Worm (Caenorhabditis elegans): ENCODE measurements around the gene hip-1.

The hip-1 gene

DNA sequence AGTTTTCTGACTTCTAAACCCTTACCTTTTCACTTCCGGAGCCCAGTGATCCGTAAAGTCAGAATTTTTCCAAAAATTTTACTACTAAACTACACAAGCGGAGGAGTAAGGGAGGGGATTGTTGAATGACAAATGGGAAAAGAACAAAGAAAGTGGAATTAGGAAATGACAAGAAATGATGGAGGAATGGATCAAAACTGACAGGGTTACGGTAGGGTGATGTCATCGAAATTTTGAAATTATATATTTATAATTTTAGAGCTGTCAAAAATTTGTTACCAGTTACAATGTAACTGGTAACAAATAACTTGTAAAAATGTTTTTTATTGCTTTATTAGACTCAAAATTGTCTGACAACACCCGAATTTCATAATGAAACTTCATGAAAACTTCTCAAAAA, 44.1 kb upstream of the hip-1 start:
- no peak for TF ChIP-seq lin-14 (GFP tag; optimal IDR thresholded peaks at IDR 0.05)
- TF ChIP-seq xbp-1 (tag; optimal IDR thresholded peaks at IDR 0.05), result no peak
- TF ChIP-seq ceh-82 (tag; optimal IDR thresholded peaks at IDR 0.05), result no peak
- no peak for TF ChIP-seq ama-1 (optimal IDR thresholded peaks at IDR 0.05)
- TF ChIP-seq lsy-2 (tag; optimal IDR thresholded peaks at IDR 0.05), result peak in 1 of 2 experiments; percentile 25

- TF ChIP-seq efl-1 (optimal IDR thresholded peaks at IDR 0.05) (no peak), efl-1 (GFP tag; optimal IDR thresholded peaks at IDR 0.05 in 1 of 2) (peak in 1 of 2 experiments; percentile 85), blmp-1 (tag; optimal IDR thresholded peaks at IDR 0.05) (peak; percentile 27), lin-13 (GFP tag; optimal IDR thresholded peaks at IDR 0.05) (no peak), ztf-11 (tag; optimal IDR thresholded peaks at IDR 0.05) (no peak)
These were observed 37.8 kb upstream of the hip-1 start for ce11 chrIII:13660123-13660522.

DNA sequence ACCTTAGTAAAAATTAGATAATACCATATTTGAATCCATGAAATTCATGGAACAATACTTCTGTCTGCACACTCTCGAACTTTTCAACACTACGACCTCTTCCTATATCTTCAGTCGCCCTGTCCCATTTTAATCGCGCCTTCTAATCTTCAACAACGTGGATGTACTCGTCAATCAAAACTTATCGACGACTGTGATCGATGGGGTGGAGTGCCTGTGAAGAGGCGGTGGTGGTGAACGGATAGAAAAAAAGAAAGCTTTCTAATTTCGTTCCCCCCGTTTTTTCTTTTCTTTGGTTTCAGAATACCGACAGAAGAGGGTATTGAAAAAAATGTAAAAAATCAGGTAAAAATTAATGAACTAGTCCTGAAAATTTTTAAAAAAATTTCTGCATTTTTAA, 36.7 kb upstream of the hip-1 start:
- TF ChIP-seq blmp-1 (tag; optimal IDR thresholded peaks at IDR 0.05) (peak; percentile 78), mef-2 (tag; optimal IDR thresholded peaks at IDR 0.05) (no peak), nhr-11 (tag; optimal IDR thresholded peaks at IDR 0.05) (no peak), lin-14 (GFP tag; optimal IDR thresholded peaks at IDR 0.05) (peak; percentile 35)

DNA sequence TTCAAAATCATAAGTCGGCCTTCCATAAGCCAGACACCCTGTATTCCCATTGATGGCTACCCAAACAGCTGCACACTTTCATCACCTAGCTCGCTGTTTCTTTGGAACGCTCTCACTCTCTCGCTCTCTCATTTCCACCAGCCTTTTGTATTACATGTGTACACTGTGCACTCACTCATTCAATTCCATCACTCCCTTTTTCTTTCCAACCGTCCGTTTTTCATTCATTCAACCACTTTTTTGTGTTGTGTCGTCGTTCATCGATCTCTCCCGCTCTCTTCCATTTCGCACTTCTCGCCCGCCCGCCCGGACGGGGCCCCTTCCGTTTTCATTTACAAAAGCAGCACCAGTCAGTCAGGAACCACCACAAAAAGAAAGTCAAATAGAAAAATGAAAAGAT, 35.7 kb upstream of the hip-1 start:
- peak; percentile 52 for TF ChIP-seq lin-14 (GFP tag; optimal IDR thresholded peaks at IDR 0.05)
- no peak for TF ChIP-seq C04F5.9 (tag; optimal IDR thresholded peaks at IDR 0.05)

DNA sequence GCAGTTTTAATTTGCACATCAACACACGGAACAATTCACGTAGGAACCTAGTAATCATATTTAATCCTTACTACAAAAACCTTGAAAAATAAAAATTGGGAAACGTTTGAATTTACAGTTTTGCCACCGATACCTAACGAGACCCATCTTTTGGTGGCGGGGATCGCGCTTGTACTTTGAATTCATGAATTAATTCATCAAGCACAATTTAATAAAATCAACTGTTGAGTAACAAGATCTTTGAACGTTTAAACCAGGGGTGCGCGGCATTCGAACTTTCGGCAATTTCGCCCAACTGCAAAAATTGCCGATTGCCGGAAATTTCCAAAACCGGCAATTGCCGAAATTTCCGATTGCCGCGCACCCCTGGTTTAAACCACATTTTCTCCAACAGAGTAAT, 34.4 kb upstream of the hip-1 start:
- no peak for TF ChIP-seq nhr-19 (GFP tag; conservative IDR thresholded peaks at IDR 0.05)
- no peak for TF ChIP-seq nhr-28 (tag; optimal IDR thresholded peaks at IDR 0.05)
- TF ChIP-seq efl-1 (optimal IDR thresholded peaks at IDR 0.05), result no peak
- TF ChIP-seq efl-1 (GFP tag; optimal IDR thresholded peaks at IDR 0.05 in 1 of 2), result peak in 1 of 2 experiments; percentile 43

ce11 chrIII:13654950-13655349, 32.7 kb upstream of the hip-1 start:
- TF ChIP-seq mep-1 (tag; optimal IDR thresholded peaks at IDR 0.05) (no peak), efl-3 (GFP tag; optimal IDR thresholded peaks at IDR 0.05) (no peak), lin-15B (tag; optimal IDR thresholded peaks at IDR 0.05) (no peak), nhr-84 (tag; optimal IDR thresholded peaks at IDR 0.05) (no peak), lin-13 (GFP tag; optimal IDR thresholded peaks at IDR 0.05) (no peak), nhr-237 (tag; optimal IDR thresholded peaks at IDR 0.05) (no peak), jun-1 (tag; optimal IDR thresholded peaks at IDR 0.05) (no peak), unc-30 (tag; optimal IDR thresholded peaks at IDR 0.05) (no peak), fkh-10 (GFP tag; optimal IDR thresholded peaks at IDR 0.05) (no peak), zag-1 (tag; optimal IDR thresholded peaks at IDR 0.05) (no peak), Y116A8C.19 (tag; optimal IDR thresholded peaks at IDR 0.05; ENCODE audit: borderline replicate concordance) (no peak), unc-86 (tag; optimal IDR thresholded peaks at IDR 0.05) (no peak), fkh-4 (tag; optimal IDR thresholded peaks at IDR 0.05; ENCODE audit: borderline replicate concordance) (no peak), mab-9 (GFP tag; IDR thresholded peaks at IDR 0.05) (no peak), ceh-88 (GFP tag; IDR thresholded peaks at IDR 0.05) (no peak), ceh-82 (tag; optimal IDR thresholded peaks at IDR 0.05) (no peak), F16B12.6 (tag; optimal IDR thresholded peaks at IDR 0.05) (no peak)

DNA sequence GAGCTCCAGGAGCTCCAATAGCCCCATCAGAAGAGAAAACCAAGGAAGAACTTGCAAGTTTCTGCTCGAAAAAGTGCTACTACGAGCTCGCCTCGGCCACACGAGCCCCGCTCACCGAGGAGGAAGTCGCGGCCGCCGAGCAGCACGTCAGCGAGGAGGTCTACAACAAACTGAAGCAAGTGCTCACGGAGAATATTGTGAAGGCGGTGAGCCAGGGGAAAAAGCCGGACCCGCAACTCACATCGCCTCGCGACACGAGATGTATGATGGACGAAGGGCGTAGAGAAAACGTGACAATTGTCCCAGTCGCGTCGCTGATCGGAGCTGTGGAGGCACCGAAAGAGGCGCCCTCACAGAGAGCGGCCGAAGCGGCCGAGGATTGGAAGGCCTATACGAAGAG, 30.4 kb upstream of the hip-1 start:
- no peak for TF ChIP-seq aly-2 (tag; optimal IDR thresholded peaks at IDR 0.05)
- TF ChIP-seq swsn-7 (tag; optimal IDR thresholded peaks at IDR 0.05), result no peak
- TF ChIP-seq nhr-71 (tag; optimal IDR thresholded peaks at IDR 0.05), result no peak
- TF ChIP-seq lin-14 (GFP tag; optimal IDR thresholded peaks at IDR 0.05), result no peak
- TF ChIP-seq tbx-2 (tag; optimal IDR thresholded peaks at IDR 0.05), result no peak
- TF ChIP-seq rnt-1 (tag; optimal IDR thresholded peaks at IDR 0.05), result no peak
- TF ChIP-seq nhr-20 (tag; optimal IDR thresholded peaks at IDR 0.05), result no peak
- no peak for TF ChIP-seq aha-1 (tag; optimal IDR thresholded peaks at IDR 0.05)
- TF ChIP-seq egl-13 (tag; optimal IDR thresholded peaks at IDR 0.05), result no peak
- no peak for TF ChIP-seq pag-3 (tag; optimal IDR thresholded peaks at IDR 0.05; ENCODE audit: borderline replicate concordance, insufficient read depth)
- no peak for TF ChIP-seq grh-1 (GFP tag; IDR thresholded peaks at IDR 0.05)
- no peak for TF ChIP-seq lsy-2 (tag; optimal IDR thresholded peaks at IDR 0.05)

Data from whole organism, L1 larva.